Worm (Caenorhabditis elegans) whole organism, L1 larva: Measurements from ENCODE around the gene ZK1086.3.

Experiments used
- F16B12.6 ChIP-seq: fragments of 150-350 bp; optimal IDR thresholded peaks from 2 replicates; lab custom pipeline; 2014; ENCODE audit warnings: missing biosample characterization, missing genetic modification characterization
- aha-1 ChIP-seq: fragments of 150-350 bp; optimal IDR thresholded peaks from 2 replicates; lab custom pipeline; 2014; ENCODE audit warnings: missing biosample characterization, missing genetic modification characterization
- dsc-1 ChIP-seq: sonication (generic microtip); optimal IDR thresholded peaks from 2 replicates; lab custom pipeline; 2016; ENCODE audit warnings: mild to moderate bottlenecking, missing genetic modification characterization, missing compliant biosample characterization
- egl-13 ChIP-seq: sonication (generic microtip); optimal IDR thresholded peaks from 2 replicates; lab custom pipeline; 2016; ENCODE audit warnings: missing genotype, missing genetic modification reagents, missing genetic modification characterization, missing compliant biosample characterization
- ets-5 ChIP-seq: fragments of 200-800 bp; sonication (Bioruptor generic); IDR thresholded peaks from 2 replicates; pipeline ENCODE4 v1.3.6; 2022; ENCODE audit warnings: missing genetic modification characterization, missing compliant biosample characterization
- fkh-8 ChIP-seq: sonication (generic microtip); optimal IDR thresholded peaks from 2 replicates; lab custom pipeline; 2016; ENCODE audit warnings: mild to moderate bottlenecking, missing genetic modification characterization, missing compliant biosample characterization
- lin-14 ChIP-seq: fragments of 200-800 bp; sonication (Bioruptor generic); optimal IDR thresholded peaks from 2 replicates; lab custom pipeline; 2018; ENCODE audit warnings: mild to moderate bottlenecking, missing genetic modification characterization, moderate library complexity, missing compliant biosample characterization
- nhr-71 ChIP-seq: sonication (generic microtip); optimal IDR thresholded peaks from 2 replicates; lab custom pipeline; 2016; ENCODE audit warnings: mild to moderate bottlenecking, missing genetic modification characterization, moderate library complexity, missing compliant biosample characterization

The ZK1086.3 gene

DNA sequence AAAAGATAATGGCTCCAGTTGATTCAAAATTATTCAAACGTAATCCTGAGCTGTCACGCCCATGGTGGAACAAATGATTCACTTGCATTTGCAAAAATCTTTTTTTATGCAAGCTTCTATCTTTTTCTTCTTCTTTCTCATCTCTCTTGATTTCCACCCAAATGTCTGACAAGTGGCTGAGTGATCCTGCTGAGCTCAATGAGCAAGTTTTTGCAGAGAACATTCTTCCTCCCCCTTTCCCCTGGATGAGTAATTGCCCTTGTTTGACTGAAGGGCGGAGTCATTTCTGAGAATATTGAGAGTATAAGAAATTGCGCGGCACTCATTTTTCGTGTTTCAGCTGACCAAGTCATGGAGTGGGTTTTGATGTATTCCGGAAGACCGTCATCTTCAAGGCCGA is 50.6 kb downstream of the ZK1086.3 start, which contains the start of gene M03B6.1:
Gene M03B6.1 (plus strand): TSS at position 334 of the 400 bp plus-strand sequence.
- TF ChIP-seq F16B12.6 (tag; lab: Kevin White, UChicago), result no peak
- TF ChIP-seq egl-13 (tag; lab: Kevin White, UChicago), result peak; percentile 31
- no peak for TF ChIP-seq aha-1
- TF ChIP-seq dsc-1, result peak; percentile 61
- TF ChIP-seq lin-14, result peak; percentile 60
- TF ChIP-seq fkh-8 (tag; lab: Kevin White, UChicago), result peak; percentile 29
- no peak for TF ChIP-seq ets-5 (GFP tag; lab: Robert Waterston, UW)
- peak; percentile 10 for TF ChIP-seq nhr-71 (tag; lab: Kevin White, UChicago)
